Worm (Caenorhabditis elegans): Measurements from ENCODE around the gene oac-7.
"Not testable (repeated sequence)": the region's sequence is repeated elsewhere in the genome, so short reads cannot be mapped to it uniquely, and the experiment has no call there.

DNA sequence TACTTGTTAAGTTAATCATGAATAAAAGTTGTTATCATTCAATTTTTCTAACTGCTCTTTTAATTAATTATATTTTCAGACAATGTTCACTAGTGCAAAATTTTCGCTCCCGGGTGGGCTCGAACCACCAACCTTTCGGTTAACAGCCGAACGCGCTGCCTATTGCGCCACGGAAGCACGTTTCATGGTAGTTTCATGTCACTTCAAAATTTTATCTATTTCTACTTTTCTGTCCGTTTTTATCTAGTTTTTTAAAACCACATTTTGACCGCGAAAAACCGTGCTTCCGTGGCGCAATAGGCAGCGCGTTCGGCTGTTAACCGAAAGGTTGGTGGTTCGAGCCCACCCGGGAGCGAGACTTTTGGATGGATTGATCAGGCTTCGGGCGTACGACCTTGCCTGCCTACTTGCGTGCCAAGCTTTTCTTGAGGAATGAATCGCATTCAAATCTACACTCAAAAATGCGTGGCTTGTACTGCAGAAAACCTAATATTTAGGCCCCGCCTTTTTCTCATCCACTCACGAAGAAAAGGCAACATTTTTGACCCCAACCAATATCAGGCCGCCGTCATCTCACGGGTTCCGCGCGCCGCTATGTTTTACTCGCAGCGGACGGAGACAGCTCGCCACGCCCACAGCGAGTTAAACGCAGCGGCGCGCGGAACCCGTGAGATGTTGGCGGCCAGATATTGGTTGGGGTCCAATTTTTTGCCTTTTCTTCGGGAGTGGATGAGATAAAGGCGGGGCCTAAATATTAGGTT lies 32.1 kb downstream of the oac-7 start:
- not testable (repeated sequence) for TF ChIP-seq unc-62 (GFP tag; optimal IDR thresholded peaks at IDR 0.05); fkh-10 (GFP tag; optimal IDR thresholded peaks at IDR 0.05); ZK546.5 (tag; optimal IDR thresholded peaks at IDR 0.05); pha-4 (tag; optimal IDR thresholded peaks at IDR 0.05); ztf-11 (tag; optimal IDR thresholded peaks at IDR 0.05); nhr-237 (tag; optimal IDR thresholded peaks at IDR 0.05); aly-2 (tag; optimal IDR thresholded peaks at IDR 0.05); elt-3 (tag; optimal IDR thresholded peaks at IDR 0.05); ceh-82 (tag; optimal IDR thresholded peaks at IDR 0.05); nhr-28 (tag; optimal IDR thresholded peaks at IDR 0.05); nhr-23 (tag; optimal IDR thresholded peaks at IDR 0.05); ztf-4 (tag; optimal IDR thresholded peaks at IDR 0.05)
- TF ChIP-seq elt-2 (tag; optimal IDR thresholded peaks at IDR 0.05): peak; percentile 25
